Worm (Caenorhabditis elegans) whole organism, L1 larva: ENCODE measurements around the gene pcp-3.

Source experiments
- C04F5.9 ChIP-seq: sonication (generic microtip); optimal IDR thresholded peaks from 2 replicates; lab custom pipeline; 2016; ENCODE audit warnings: missing genetic modification characterization, missing compliant biosample characterization
- C16A3.4 ChIP-seq: fragments of 150-350 bp; optimal IDR thresholded peaks from 2 replicates; lab custom pipeline; 2014; ENCODE audit warnings: missing biosample characterization, missing genetic modification characterization
- Y116A8C.19 ChIP-seq: sonication (generic microtip); optimal IDR thresholded peaks from 2 replicates; lab custom pipeline; 2016; ENCODE audit warnings: missing compliant biosample characterization, missing genetic modification characterization, borderline replicate concordance
- aha-1 ChIP-seq: fragments of 150-350 bp; optimal IDR thresholded peaks from 2 replicates; lab custom pipeline; 2014; ENCODE audit warnings: missing biosample characterization, missing genetic modification characterization
- aly-2 ChIP-seq: fragments of 150-350 bp; optimal IDR thresholded peaks from 2 replicates; lab custom pipeline; 2014; ENCODE audit warnings: missing biosample characterization, missing genetic modification characterization
- ceh-63 ChIP-seq: fragments of 200-800 bp; sonication (Bioruptor generic); optimal IDR thresholded peaks from 2 replicates; lab custom pipeline; 2018; ENCODE audit warnings: mild to moderate bottlenecking, missing genetic modification characterization, missing compliant biosample characterization
- ceh-88 ChIP-seq: fragments of 200-800 bp; sonication (Bioruptor generic); IDR thresholded peaks from 2 replicates; pipeline ENCODE4 v1.3.6; 2022; ENCODE audit warnings: missing genetic modification characterization, missing compliant biosample characterization
- ceh-90 ChIP-seq: sonication (generic microtip); optimal IDR thresholded peaks from 2 replicates; lab custom pipeline; 2016; ENCODE audit warnings: missing genetic modification characterization, missing compliant biosample characterization
- ces-1 ChIP-seq: fragments of 150-350 bp; optimal IDR thresholded peaks from 2 replicates; lab custom pipeline; 2014; ENCODE audit warnings: missing biosample characterization, missing genetic modification reagents, missing genetic modification characterization
- dpl-1 ChIP-seq, 3 experiments: fragments of 150-350 bp in 2 of 3; sonication (generic microtip) in 1 of 3; optimal IDR thresholded peaks; 2 replicates each; lab custom pipeline; 2014 to 2017; ENCODE audit warnings: missing biosample characterization in 3 of 3, missing genetic modification characterization in 3 of 3, missing genetic modification reagents in 3 of 3
- dsc-1 ChIP-seq: sonication (generic microtip); optimal IDR thresholded peaks from 2 replicates; lab custom pipeline; 2016; ENCODE audit warnings: mild to moderate bottlenecking, missing genetic modification characterization, missing compliant biosample characterization
- egl-13 ChIP-seq: sonication (generic microtip); optimal IDR thresholded peaks from 2 replicates; lab custom pipeline; 2016; ENCODE audit warnings: missing genotype, missing genetic modification reagents, missing genetic modification characterization, missing compliant biosample characterization
- elt-2 ChIP-seq: sonication (generic microtip); optimal IDR thresholded peaks from 2 replicates; lab custom pipeline; 2016; ENCODE audit warnings: missing genetic modification characterization, mild to moderate bottlenecking, inconsistent platforms, missing compliant biosample characterization, missing genetic modification reagents
- elt-3 ChIP-seq, 6 experiments: fragments of 150-350 bp in 1 of 6; sonication (generic microtip); optimal IDR thresholded peaks; 2 replicates each; lab custom pipeline; 2017 to 2018; ENCODE audit warnings: missing biosample characterization in 6 of 6, missing genetic modification characterization in 6 of 6, inconsistent platforms in 1 of 6
- ets-5 ChIP-seq: fragments of 200-800 bp; sonication (Bioruptor generic); IDR thresholded peaks from 2 replicates; pipeline ENCODE4 v1.3.6; 2022; ENCODE audit warnings: missing genetic modification characterization, missing compliant biosample characterization
- hlh-4 ChIP-seq: sonication (generic microtip); optimal IDR thresholded peaks from 2 replicates; lab custom pipeline; 2016; ENCODE audit warnings: mild to moderate bottlenecking, missing genetic modification characterization, missing compliant biosample characterization
- lin-35 ChIP-seq, 2 experiments: fragments of 150-350 bp; optimal IDR thresholded peaks; 2 replicates each; lab custom pipeline; 2014; ENCODE audit warnings: missing biosample characterization in 2 of 2, missing genetic modification characterization in 2 of 2, missing genetic modification reagents in 2 of 2
- lin-39 ChIP-seq: fragments of 150-350 bp; optimal IDR thresholded peaks from 2 replicates; lab custom pipeline; 2014; ENCODE audit warnings: missing biosample characterization, missing genetic modification reagents, missing genetic modification characterization
- lir-3 ChIP-seq: sonication (generic microtip); optimal IDR thresholded peaks from 2 replicates; lab custom pipeline; 2016; ENCODE audit warnings: mild to moderate bottlenecking, missing genetic modification characterization, moderate library complexity, missing compliant biosample characterization; ENCODE audit not compliant: poor library complexity
- lsy-2 ChIP-seq, 2 experiments: fragments of 150-350 bp; optimal IDR thresholded peaks; 2 replicates each; lab custom pipeline; 2014; ENCODE audit warnings: missing biosample characterization in 2 of 2, missing genetic modification characterization in 2 of 2
- mab-9 ChIP-seq: fragments of 200-800 bp; sonication (Bioruptor generic); IDR thresholded peaks from 2 replicates; pipeline ENCODE4 v1.3.6; 2022; ENCODE audit warnings: missing genetic modification reagents, missing genetic modification characterization, missing compliant biosample characterization
- mdl-1 ChIP-seq, 2 experiments: fragments of 150-350 bp; optimal IDR thresholded peaks; 2 replicates each; lab custom pipeline; 2014 to 2017; ENCODE audit warnings: missing biosample characterization in 2 of 2, missing genetic modification characterization in 2 of 2, inconsistent platforms in 1 of 2
- mep-1 ChIP-seq: fragments of 150-350 bp; optimal IDR thresholded peaks from 2 replicates; lab custom pipeline; 2014; ENCODE audit warnings: missing biosample characterization, missing genetic modification characterization
- nhr-11 ChIP-seq: fragments of 150-350 bp; optimal IDR thresholded peaks from 2 replicates; lab custom pipeline; 2014; ENCODE audit warnings: missing biosample characterization, missing genetic modification characterization
- nhr-12 ChIP-seq: sonication (generic microtip); optimal IDR thresholded peaks from 2 replicates; lab custom pipeline; 2017; ENCODE audit warnings: missing biosample characterization, missing genetic modification characterization
- nhr-20 ChIP-seq: sonication (generic microtip); optimal IDR thresholded peaks from 2 replicates; lab custom pipeline; 2016; ENCODE audit warnings: mild to moderate bottlenecking, missing genetic modification characterization, missing compliant biosample characterization
- nhr-237 ChIP-seq: fragments of 150-350 bp; optimal IDR thresholded peaks from 2 replicates; lab custom pipeline; 2014; ENCODE audit warnings: missing biosample characterization, missing genetic modification characterization
- nhr-47 ChIP-seq: sonication (generic microtip); optimal IDR thresholded peaks from 2 replicates; lab custom pipeline; 2016; ENCODE audit warnings: mild to moderate bottlenecking, missing genetic modification characterization, moderate library complexity, missing compliant biosample characterization
- nhr-77 ChIP-seq: fragments of 150-350 bp; optimal IDR thresholded peaks from 2 replicates; lab custom pipeline; 2014; ENCODE audit warnings: missing biosample characterization, missing genetic modification characterization
- nhr-85 ChIP-seq: sonication (generic microtip); peaks from one replicate; lab custom pipeline; 2016; ENCODE audit warnings: missing genetic modification characterization, inconsistent platforms, missing compliant biosample characterization
- pag-3 ChIP-seq: sonication (generic microtip); optimal IDR thresholded peaks from 2 replicates; lab custom pipeline; 2017; ENCODE audit warnings: missing genetic modification characterization, mild to moderate bottlenecking, missing compliant biosample characterization, antibody characterized with exemption, borderline replicate concordance; ENCODE audit not compliant: insufficient read depth
- pqm-1 ChIP-seq: sonication (generic microtip); optimal IDR thresholded peaks from 3 replicates; lab custom pipeline; 2017; ENCODE audit warnings: missing biosample characterization, missing genetic modification characterization
- rnt-1 ChIP-seq: sonication (generic microtip); optimal IDR thresholded peaks from 2 replicates; lab custom pipeline; 2016; ENCODE audit warnings: mild to moderate bottlenecking, missing genetic modification characterization, moderate library complexity, missing compliant biosample characterization
- skn-1 ChIP-seq: fragments of 150-350 bp; optimal IDR thresholded peaks from 2 replicates; lab custom pipeline; 2014; ENCODE audit warnings: missing biosample characterization, missing genetic modification characterization
- snpc-4 ChIP-seq: fragments of 150-350 bp; optimal IDR thresholded peaks from 2 replicates; lab custom pipeline; 2014; ENCODE audit warnings: missing biosample characterization, missing genetic modification characterization
- snu-23 ChIP-seq: sonication (generic microtip); optimal IDR thresholded peaks from 2 replicates; lab custom pipeline; 2016; ENCODE audit warnings: missing genetic modification characterization, missing compliant biosample characterization
- sptf-1 ChIP-seq: fragments of 150-350 bp; optimal IDR thresholded peaks from 2 replicates; lab custom pipeline; 2014; ENCODE audit warnings: missing biosample characterization, missing genetic modification characterization
- sup-37 ChIP-seq: fragments of 200-800 bp; sonication (Bioruptor generic); optimal IDR thresholded peaks from 2 replicates; lab custom pipeline; 2018; ENCODE audit warnings: mild to moderate bottlenecking, missing genetic modification characterization, missing compliant biosample characterization
- swsn-7 ChIP-seq: sonication (generic microtip); optimal IDR thresholded peaks from 2 replicates; lab custom pipeline; 2016; ENCODE audit warnings: missing genetic modification characterization, missing compliant biosample characterization
- tbx-2 ChIP-seq: sonication (generic microtip); optimal IDR thresholded peaks from 2 replicates; lab custom pipeline; 2016; ENCODE audit warnings: missing genetic modification characterization, missing compliant biosample characterization
- tlp-1 ChIP-seq: fragments of 150-350 bp; optimal IDR thresholded peaks from 2 replicates; lab custom pipeline; 2014; ENCODE audit warnings: missing biosample characterization, missing genetic modification characterization
- unc-130 ChIP-seq: fragments of 150-350 bp; optimal IDR thresholded peaks from 2 replicates; lab custom pipeline; 2017; ENCODE audit warnings: missing biosample characterization, missing genetic modification characterization, inconsistent platforms
- vab-15 ChIP-seq: sonication (generic microtip); optimal IDR thresholded peaks from 2 replicates; lab custom pipeline; 2017; ENCODE audit warnings: missing genotype, mild to moderate bottlenecking, missing genetic modification characterization, missing compliant biosample characterization

Gene pcp-3

DNA sequence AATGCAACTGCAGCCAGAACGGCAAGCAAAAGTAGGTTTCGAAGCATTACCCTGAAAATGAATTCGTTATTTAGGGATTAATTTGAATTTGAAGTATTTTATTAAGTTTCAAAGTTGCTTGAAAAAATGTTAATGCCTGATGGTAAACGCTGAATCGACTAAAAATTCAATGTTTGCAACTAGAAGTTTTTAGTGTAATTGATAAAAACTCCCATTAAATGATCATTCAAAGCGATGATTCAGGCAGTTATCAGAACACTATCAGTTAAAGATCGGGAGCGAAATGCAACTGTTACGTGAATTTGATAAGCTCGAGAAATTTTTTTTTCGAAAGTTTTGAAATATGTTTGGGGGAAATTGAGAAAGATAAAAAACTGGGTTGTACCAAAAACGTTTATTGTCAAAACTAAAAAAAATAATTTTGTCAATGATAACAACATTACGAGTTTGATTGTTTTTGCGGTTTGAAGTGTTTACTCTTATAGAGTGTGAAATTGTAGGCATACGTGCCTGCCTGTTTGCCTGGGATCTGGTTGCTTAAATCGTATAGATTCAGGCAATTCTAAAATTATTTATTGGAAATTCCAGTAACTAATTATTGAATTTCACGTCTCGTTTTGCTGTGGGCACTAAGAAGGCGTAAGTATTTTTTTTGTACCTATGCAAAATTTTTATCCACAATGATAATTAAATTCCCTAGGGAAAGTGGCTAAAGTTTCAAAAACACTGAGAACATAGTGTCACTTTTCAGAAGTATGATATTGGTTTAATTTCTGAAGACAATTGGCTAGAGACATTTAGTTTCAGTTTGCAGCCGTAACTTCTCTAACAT lies at the start of gene pcp-3:
TSS of gene pcp-3 (minus strand) at position 51 of the 832 bp plus-strand sequence.
- TF ChIP-seq pqm-1 (tag; lab: Kevin White, UChicago) (peak; percentile 43), aha-1 (tag; lab: Kevin White, UChicago) (no peak), aly-2 (tag; lab: Kevin White, UChicago) (no peak), lir-3 (tag; lab: Kevin White, UChicago) (no peak), tlp-1 (tag; lab: Kevin White, UChicago) (peak; percentile 67), sup-37 (GFP tag; lab: Kevin White, UChicago) (no peak), lin-39 (tag; lab: Kevin White, UChicago) (no peak), elt-2 (tag; lab: Kevin White, UChicago) (peak; percentile 87)

DNA sequence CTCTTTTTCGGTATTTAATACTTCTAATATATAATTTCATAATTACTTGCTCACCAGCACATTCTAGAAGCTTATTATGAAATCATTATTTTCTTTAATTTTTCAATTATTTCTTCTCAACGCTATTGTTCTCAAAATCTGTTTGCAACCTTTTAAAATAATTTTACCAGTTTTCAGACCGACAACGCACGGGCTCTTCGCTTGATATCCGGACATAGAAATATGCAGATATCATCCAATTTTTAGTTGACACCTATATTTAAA lies 41.1 kb upstream of the pcp-3 start, which contains the start of gene wnk-1:
TSS of gene wnk-1 (plus strand) at position 165 of the 264 bp plus-strand sequence.
- TF ChIP-seq aly-2 (tag; lab: Kevin White, UChicago): no peak
- no peak for TF ChIP-seq dsc-1 (tag; lab: Kevin White, UChicago)
- TF ChIP-seq mep-1 (tag; lab: Kevin White, UChicago): no peak
- TF ChIP-seq dpl-1 (GFP tag; optimal IDR thresholded peaks at IDR 0.05; lab: Kevin White, UChicago): no peak
- TF ChIP-seq skn-1: no peak
- TF ChIP-seq mdl-1 (tag; optimal IDR thresholded peaks at IDR 0.05; lab: Kevin White, UChicago): no peak
- no peak for TF ChIP-seq nhr-85
- no peak for TF ChIP-seq C16A3.4 (tag; lab: Kevin White, UChicago)
- TF ChIP-seq egl-13 (tag; lab: Kevin White, UChicago): no peak
- no peak for TF ChIP-seq snpc-4 (tag; lab: Kevin White, UChicago)
- no peak for TF ChIP-seq rnt-1 (tag; lab: Kevin White, UChicago)
- TF ChIP-seq nhr-20: no peak
- no peak for TF ChIP-seq ces-1 (GFP tag; lab: Kevin White, UChicago)
- TF ChIP-seq vab-15 (tag; lab: Kevin White, UChicago): no peak
- no peak for TF ChIP-seq nhr-11 (tag; lab: Kevin White, UChicago)
- no peak for TF ChIP-seq pag-3
- no peak for TF ChIP-seq sptf-1 (tag; lab: Kevin White, UChicago)
- TF ChIP-seq nhr-77 (tag; lab: Kevin White, UChicago): no peak
- TF ChIP-seq mab-9 (GFP tag; lab: Robert Waterston, UW): no peak
- TF ChIP-seq ceh-90 (tag; lab: Kevin White, UChicago): no peak

DNA sequence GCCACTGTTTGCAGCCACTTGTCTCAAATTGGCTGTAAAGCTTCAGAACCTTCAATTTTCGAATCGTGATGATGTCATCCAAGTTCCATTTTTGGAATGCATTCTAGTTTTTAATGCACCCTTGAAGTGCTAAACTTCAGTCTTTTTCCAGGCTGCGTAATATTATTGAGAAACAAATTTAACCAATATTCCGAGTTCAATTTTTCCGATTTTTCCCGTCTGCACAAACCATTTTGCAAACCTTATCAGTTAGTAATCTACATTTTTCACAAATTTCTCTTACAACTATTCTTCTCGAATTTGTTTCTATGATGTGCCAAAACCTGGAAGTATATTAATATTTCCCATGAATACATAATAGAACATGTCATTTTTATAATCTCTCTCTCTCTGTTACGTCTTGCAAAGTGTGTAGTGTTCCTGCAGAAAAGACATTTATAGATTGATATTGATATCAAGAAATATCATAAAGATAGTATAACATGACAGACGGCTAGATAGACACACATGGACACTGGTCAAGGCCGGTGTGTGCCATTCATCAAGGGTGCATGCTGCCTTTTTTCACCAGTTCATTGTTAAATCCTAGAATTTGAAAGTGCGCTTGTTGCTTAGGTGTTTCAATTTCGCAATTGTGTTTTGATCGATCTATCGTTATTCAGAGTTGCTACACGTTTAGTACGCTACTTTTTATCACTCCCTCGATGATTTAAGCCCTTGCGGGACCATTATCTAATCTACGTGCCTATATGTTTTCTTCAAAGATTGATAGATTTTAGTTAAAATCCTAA lies 40.5 kb upstream of the pcp-3 start:
- no peak for TF ChIP-seq dpl-1 (GFP tag; optimal IDR thresholded peaks at IDR 0.05; lab: Kevin White, UChicago)
- no peak for TF ChIP-seq nhr-12 (tag; lab: Kevin White, UChicago)
- no peak for TF ChIP-seq mab-9 (GFP tag; lab: Robert Waterston, UW)
- TF ChIP-seq ets-5: no peak
- TF ChIP-seq nhr-85: no peak
- TF ChIP-seq nhr-20: no peak
- no peak for TF ChIP-seq unc-130 (tag; lab: Kevin White, UChicago)
- TF ChIP-seq nhr-237: no peak
- no peak for TF ChIP-seq ceh-88 (GFP tag; lab: Robert Waterston, UW)
- no peak for TF ChIP-seq hlh-4 (tag; lab: Kevin White, UChicago)
- TF ChIP-seq, all 84 proteins: peak for 0

DNA sequence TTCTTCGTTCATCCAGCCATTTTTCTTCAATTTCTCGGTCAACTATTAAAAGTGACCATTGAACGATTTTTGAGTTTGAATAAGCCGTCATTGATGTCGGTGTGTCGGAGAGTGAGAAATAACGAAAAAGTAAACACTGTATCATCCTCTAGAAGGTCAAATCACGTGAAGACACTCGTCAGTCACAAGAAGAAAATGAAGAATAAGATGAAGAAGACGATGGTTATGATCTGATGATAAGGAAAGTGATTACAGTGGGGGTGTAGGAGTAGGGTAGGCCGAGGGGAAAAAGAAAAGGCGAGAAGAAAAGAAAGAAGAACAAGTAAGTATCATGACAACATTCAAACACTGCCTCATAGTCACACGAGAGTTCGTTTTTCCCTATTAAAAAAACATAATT lies 39.3 kb upstream of the pcp-3 start:
- no peak for TF ChIP-seq egl-13 (tag; lab: Kevin White, UChicago)
- TF ChIP-seq tbx-2 (tag; lab: Kevin White, UChicago): peak; percentile 74
- TF ChIP-seq C04F5.9 (tag; lab: Kevin White, UChicago): no peak
- TF ChIP-seq tlp-1 (tag; lab: Kevin White, UChicago): no peak
- TF ChIP-seq swsn-7 (tag; lab: Kevin White, UChicago): peak; percentile 34
- TF ChIP-seq nhr-47: peak; percentile 55
- TF ChIP-seq skn-1: peak; percentile 24
- peak; percentile 74 for TF ChIP-seq C16A3.4 (tag; lab: Kevin White, UChicago)
- TF ChIP-seq lsy-2 (tag; optimal IDR thresholded peaks at IDR 0.05; lab: Kevin White, UChicago): peak; percentile 21 to 65
- TF ChIP-seq lin-35 (GFP tag; optimal IDR thresholded peaks at IDR 0.05; lab: Kevin White, UChicago): peak in 1 of 2 experiments; percentile 85
- no peak for TF ChIP-seq ceh-63 (GFP tag; lab: Kevin White, UChicago)
- peak in 4 of 6 experiments; percentile 79 to 96 (median 84) for TF ChIP-seq elt-3 (tag; optimal IDR thresholded peaks at IDR 0.05; lab: Kevin White, UChicago)
- no peak for TF ChIP-seq snpc-4 (tag; lab: Kevin White, UChicago)
- no peak for TF ChIP-seq Y116A8C.19
- peak in 1 of 2 experiments; percentile 78 for TF ChIP-seq mdl-1 (tag; optimal IDR thresholded peaks at IDR 0.05; lab: Kevin White, UChicago)
- no peak for TF ChIP-seq ceh-88 (GFP tag; lab: Robert Waterston, UW)
- no peak for TF ChIP-seq nhr-12 (tag; lab: Kevin White, UChicago)
- peak; percentile 88 for TF ChIP-seq snu-23 (GFP tag; lab: Kevin White, UChicago)
